Worm (Caenorhabditis elegans) whole organism, early embryonic: Measurements from ENCODE around the gene F10D7.3.

Experiments
- F13C5.2 ChIP-seq: sonication (generic microtip); optimal IDR thresholded peaks from 2 replicates; lab custom pipeline; 2017; ENCODE audit warnings: mild to moderate bottlenecking, missing genetic modification characterization, inconsistent platforms, missing compliant biosample characterization
- ama-1 ChIP-seq: fragments of 150-350 bp; optimal IDR thresholded peaks from 2 replicates; lab custom pipeline; 2014
- ceh-13 ChIP-seq: fragments of 200-800 bp; sonication (Bioruptor generic); optimal IDR thresholded peaks from 2 replicates; lab custom pipeline; 2018; ENCODE audit warnings: mild to moderate bottlenecking, missing genetic modification characterization, missing compliant biosample characterization
- ceh-36 ChIP-seq: sonication (generic microtip); optimal IDR thresholded peaks from 2 replicates; lab custom pipeline; 2016; ENCODE audit warnings: missing genetic modification characterization, inconsistent platforms, missing compliant biosample characterization
- flt-1 ChIP-seq: fragments of 200-800 bp; sonication (Bioruptor generic); IDR thresholded peaks from 2 replicates; pipeline ENCODE4 v1.3.6; 2022; ENCODE audit warnings: missing genetic modification characterization, missing compliant biosample characterization
- sea-1 ChIP-seq: fragments of 200-800 bp; sonication (Bioruptor generic); conservative IDR thresholded peaks from 2 replicates; pipeline ENCODE4 v1.3.6; 2022; ENCODE audit warnings: missing genetic modification characterization, missing compliant biosample characterization

DNA sequence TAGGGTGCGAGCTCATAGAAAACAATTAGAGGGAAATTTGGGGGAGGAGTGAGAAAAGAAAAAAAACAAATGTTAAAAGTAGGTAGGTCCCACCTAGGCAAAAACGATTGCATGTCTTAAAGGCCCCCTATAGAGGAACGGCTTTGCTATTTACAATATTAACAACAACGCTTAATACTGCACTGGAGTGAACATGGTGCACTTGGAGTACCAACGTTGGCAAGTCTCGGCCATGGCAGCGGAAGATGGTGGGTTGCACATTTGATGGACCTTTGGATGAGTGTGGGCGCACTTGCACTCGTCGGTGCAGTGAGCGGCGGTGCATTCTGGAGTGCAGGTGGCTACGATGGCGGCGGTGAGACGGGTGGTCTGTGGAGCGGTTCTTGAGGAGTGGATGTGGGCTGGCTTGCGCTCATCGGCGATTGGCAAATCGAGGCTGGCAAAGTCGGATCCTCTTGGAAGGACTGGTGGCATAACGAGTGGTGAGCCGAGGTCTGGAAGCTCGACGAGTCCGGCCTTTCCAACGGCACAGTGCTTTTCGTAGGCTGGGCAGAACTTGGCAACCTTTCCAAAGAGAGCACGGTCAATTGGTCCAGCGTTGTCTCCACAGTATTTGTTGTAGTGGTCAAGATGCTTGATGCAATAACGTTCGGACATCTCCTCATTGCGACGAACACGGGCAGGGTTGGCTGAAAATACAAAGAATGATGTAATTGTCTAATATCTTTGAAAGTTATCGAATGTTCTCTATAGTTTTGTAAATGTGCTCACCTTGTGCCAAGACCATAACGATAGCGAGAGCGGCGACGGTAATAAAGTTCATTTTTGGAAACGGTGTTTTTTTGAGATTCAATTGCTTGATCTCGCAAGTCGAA, 46.4 kb upstream of the F10D7.3 start:
- TF ChIP-seq F13C5.2 (tag; lab: Kevin White, UChicago) (no peak), flt-1 (GFP tag; lab: Robert Waterston, UW) (no peak), ama-1 (lab: Kevin White, UChicago) (no peak), ceh-13 (no peak), ceh-36 (tag; lab: Kevin White, UChicago) (no peak), sea-1 (no peak)
